Worm (Caenorhabditis elegans) whole organism, L4/young adult: ENCODE measurements around the gene nhr-270.
"Not testable (repeated sequence)": the region's sequence is repeated elsewhere in the genome, so short reads cannot be mapped to it uniquely, and the experiment has no call there.

Experiments
- W03F9.2 ChIP-seq: fragments of 150-350 bp; optimal IDR thresholded peaks from 2 replicates; lab custom pipeline; 2014; ENCODE audit warnings: missing biosample characterization, missing genetic modification characterization
- dao-5 ChIP-seq: sonication (generic microtip); optimal IDR thresholded peaks from 2 replicates; lab custom pipeline; 2016; ENCODE audit warnings: missing genotype, missing genetic modification characterization, moderate library complexity, missing compliant biosample characterization
- him-1 ChIP-seq: sonication (generic microtip); optimal IDR thresholded peaks from 2 replicates; lab custom pipeline; 2016; ENCODE audit warnings: missing genotype, missing genetic modification reagents, missing genetic modification characterization, missing compliant biosample characterization

The nhr-270 gene

DNA sequence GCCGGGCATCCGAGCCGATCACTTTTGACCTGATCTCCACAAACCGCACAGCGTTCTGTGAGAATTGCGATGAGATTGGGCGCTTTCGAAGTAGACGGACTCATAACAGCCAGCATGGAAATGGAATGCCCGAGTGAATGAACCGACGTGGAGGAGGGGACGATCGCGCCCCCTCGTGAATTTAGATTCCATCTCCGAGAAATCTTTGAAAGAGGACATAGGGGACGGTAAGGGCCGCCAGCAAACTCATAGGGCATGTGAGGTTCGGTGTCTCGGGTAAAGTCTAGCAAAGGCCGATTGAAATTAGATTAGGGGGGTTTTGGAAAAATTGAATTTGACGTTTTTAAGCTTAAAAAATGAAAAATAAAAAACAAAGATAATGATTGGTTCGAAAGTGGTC is at the start of gene nhr-270:
nhr-270 (minus strand) TSS at position 257 of the 400 bp plus-strand sequence.
- TF ChIP-seq dao-5 (tag; lab: Kevin White, UChicago) (no peak), W03F9.2 (tag; lab: Kevin White, UChicago) (no peak), him-1 (tag; lab: Kevin White, UChicago) (no peak)

DNA sequence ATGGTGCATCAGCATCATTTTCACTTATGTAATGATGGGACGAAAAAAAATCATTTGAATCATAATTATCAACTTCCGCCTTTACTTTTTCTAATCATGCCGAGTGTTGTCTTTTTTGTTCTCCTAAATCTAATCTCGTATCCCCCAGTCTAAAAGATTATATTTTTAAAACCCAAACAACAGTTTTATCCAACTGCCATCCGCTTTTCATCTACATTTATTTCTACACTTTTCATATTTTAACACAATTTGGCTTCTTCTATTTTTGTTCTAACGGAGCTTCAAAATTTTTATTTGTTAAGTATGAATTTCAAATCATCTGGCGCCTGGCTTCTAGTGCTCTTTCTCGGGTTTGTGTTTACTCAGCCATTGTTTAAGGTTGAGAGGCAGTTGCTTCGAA is 47.6 kb upstream of the nhr-270 start, which contains the start of gene K09C6.3:
K09C6.3 (plus strand) TSS at position 301 of the 400 bp plus-strand sequence.
- TF ChIP-seq W03F9.2 (tag; lab: Kevin White, UChicago), result no peak
- TF ChIP-seq him-1 (tag; lab: Kevin White, UChicago), result no peak
- no peak for TF ChIP-seq dao-5 (tag; lab: Kevin White, UChicago)

DNA sequence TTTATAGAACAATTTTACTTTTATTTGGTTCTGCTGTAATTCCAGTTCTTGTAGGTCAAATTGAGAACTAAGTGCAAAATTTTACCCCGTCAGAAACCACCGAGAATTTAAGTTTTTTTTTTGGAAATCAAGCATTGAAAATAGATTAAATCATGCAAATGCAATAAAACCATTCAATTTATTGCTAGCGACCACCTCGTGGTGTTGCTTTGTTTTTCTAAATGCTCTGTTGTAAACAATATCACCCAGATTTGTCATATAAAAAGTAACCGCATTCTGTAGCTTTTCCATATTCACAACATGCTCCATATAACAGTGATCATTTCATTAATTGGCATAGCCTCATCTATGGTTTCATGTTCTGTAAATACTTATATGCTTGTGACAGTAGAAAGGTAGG is 45.0 kb upstream of the nhr-270 start, which contains the start of gene srbc-12:
srbc-12 (plus strand) TSS at position 301 of the 400 bp plus-strand sequence.
- TF ChIP-seq dao-5 (tag; lab: Kevin White, UChicago) (no peak), him-1 (tag; lab: Kevin White, UChicago) (no peak), W03F9.2 (tag; lab: Kevin White, UChicago) (no peak)

DNA sequence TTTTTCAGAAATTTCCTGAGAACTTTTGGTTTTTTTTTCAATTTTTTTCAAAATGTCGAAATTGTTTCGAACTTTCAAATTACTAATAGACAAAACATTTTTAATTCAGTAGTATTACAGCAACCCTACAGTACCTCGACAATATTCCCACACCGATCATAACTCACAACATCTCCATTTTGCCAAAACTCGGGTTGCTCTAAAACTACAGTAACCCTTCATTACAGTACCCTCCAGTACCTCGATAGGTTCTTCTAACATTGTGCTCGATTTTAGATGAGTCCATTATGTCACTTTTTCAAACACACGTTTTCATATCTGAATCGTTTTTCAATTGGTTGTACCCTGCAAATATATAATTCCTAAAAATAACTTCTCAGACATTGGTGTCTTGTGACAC is 44.5 kb upstream of the nhr-270 start:
- TF ChIP-seq dao-5 (tag; lab: Kevin White, UChicago), result no peak

DNA sequence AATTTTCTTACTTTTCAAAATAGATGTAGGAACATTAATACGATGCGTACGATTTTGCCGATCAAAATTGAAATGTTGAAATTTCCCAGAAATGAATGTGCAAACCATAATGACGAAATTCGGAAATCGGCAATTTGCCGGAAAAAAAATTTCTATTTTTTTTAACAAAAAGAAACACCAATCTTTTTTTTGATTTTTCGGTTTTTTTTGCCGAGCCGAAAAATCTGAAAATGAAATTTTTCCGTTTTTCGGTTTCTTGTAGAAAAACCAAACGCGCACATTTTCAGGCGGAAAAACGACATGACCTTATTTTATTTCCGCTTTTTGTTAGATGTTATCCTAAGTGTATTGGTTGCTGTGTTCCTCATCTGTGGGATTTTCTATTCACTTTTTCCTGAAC is 43.0 kb upstream of the nhr-270 start, which contains the start of gene srbc-13:
srbc-13 (plus strand) TSS at position 301 of the 400 bp plus-strand sequence.
- TF ChIP-seq dao-5 (tag; lab: Kevin White, UChicago) (no peak), W03F9.2 (tag; lab: Kevin White, UChicago) (no peak), him-1 (tag; lab: Kevin White, UChicago) (no peak)

DNA sequence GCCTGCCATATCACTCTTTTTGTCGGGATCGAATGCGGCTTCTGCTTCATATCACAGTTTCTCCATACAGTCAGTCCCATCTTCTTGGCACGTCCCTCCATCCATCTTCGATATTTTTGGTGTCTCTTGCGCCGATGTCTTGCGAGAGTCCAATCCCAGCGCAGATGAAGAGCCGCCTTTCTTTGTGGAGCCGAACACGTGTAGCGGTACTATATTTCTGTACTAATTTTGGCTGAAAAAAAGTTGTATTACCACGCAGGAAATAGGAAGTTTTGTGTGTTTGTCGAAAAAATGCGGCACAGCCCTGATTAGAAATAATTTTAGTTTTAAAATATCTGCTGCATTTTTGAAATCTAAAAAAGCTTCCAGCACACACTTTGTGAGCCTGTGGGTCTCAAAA is 38.6 kb upstream of the nhr-270 start, which contains the start of gene K09C6.8:
K09C6.8 (minus strand) TSS at position 101 of the 400 bp plus-strand sequence.
- not testable (repeated sequence) for TF ChIP-seq dao-5, W03F9.2, him-1 (tag; lab: Kevin White, UChicago)

DNA sequence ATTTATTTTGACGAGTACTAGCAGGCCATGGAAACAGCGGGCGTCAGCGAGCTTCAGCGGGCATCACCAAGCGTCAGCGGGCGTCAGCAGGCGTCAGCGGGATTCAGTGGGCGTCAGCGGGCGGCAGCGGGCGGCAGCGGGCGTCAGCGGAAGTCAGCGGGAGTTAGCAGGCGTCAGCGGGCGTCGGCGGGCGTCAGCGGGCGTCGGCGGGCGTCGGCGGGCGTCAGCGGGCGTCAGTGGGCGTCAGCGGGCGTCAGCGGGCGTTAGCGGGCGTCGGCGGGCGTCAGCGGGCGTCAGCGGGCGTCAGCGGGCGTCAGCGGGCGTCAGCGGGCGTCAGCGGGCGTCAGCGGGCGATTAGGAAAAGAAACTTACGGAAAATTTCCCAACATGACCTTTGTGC is 38.1 kb upstream of the nhr-270 start:
- TF ChIP-seq dao-5 (tag; lab: Kevin White, UChicago), result no peak
- TF ChIP-seq W03F9.2 (tag; lab: Kevin White, UChicago), result no peak
- TF ChIP-seq him-1 (tag; lab: Kevin White, UChicago), result no peak

DNA sequence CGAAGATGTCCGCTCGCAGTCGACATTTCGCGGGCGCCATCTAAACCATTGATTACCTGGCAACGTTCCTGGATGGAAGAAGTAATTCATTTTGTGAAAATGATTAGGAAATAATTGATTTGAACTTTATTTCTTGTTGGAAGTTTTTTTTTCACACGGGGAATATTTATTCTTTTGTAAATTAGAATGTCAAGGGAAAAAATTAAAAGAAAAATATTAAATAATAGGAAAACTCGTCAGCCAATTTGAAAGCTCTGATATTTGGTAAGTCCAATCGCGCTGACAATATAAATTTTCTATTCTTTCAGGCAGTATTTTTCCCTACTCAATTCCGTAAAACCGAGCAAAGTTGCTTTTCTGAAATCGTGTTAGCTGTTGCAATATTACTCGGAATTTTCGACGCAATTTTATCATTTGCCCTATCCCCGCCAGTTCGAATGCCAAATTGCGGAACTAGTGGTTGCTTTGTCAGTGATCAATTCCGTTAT is 34.5 kb upstream of the nhr-270 start, which contains the start of the genes K09C6.7 and K09C6.10:
K09C6.7 (minus strand) TSS at position 101 of the 488 bp plus-strand sequence.
K09C6.10 (plus strand) TSS at position 438 of the 488 bp plus-strand sequence.
- TF ChIP-seq dao-5, W03F9.2, him-1 (tag; lab: Kevin White, UChicago): not testable (repeated sequence)

DNA sequence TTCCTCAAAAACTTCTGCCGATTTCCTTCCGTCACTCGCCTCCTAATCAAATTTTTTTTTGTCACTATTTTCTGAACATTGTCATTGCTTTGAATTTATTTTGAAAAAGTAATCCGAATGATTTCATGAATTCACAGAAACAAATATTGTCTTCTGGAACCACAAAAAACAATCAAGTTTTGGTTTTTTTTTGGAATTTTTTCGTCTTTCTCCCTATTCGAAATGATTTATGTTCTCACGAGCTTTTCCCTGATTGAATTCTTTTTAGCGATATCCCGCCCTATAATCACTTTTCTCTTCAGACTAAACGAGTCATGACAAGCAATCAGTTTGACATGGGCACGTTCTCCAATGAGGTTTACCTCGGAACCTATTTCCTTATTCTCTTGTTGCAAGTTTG is 28.8 kb upstream of the nhr-270 start, which contains the start of gene F41H8.1:
F41H8.1 (plus strand) TSS at position 301 of the 400 bp plus-strand sequence.
- no peak for TF ChIP-seq dao-5 (tag; lab: Kevin White, UChicago)
- TF ChIP-seq him-1 (tag; lab: Kevin White, UChicago), result no peak
- TF ChIP-seq W03F9.2 (tag; lab: Kevin White, UChicago), result no peak

DNA sequence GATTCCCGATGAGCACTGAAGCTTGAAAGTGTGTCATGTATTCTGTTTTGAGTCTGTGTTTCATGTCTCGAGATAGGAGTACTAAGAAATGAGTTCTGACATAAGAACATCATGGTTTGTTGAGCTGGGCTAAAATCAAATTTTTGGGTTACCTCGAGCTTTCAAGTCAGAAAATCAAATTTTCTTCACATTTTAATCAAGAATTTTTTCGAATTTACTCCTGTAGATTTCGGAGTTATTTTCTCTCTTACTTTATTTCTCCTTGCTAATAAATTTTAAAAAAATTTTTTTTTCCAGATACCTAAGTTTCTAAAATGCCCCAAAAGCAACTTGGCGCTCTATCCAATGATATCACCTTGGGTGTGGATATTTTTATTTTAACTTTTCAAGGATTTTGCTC is 21.6 kb upstream of the nhr-270 start, which contains the start of gene F41H8.2:
F41H8.2 (plus strand) TSS at position 301 of the 400 bp plus-strand sequence.
- TF ChIP-seq W03F9.2 (tag; lab: Kevin White, UChicago) (no peak), him-1 (tag; lab: Kevin White, UChicago) (no peak)

DNA sequence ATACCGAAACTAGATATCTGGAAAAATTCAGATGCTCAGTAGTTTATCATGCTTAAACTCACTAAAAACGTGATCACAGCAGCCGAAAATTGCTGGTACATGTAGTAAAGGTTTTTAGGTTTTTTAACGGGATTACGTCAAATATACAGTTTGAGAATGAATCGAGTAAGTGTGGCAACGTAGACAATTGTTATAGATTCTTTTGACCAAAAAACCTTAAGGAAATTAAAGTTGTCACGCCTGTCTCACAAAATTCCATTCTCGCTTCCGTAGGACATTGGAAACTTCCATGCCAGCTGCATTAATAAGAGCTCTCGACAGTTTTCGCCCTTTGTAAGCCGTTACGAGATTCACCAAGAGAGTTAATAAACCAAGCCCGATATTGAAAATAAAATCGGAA is 18.4 kb upstream of the nhr-270 start, which contains the start of gene srx-31:
srx-31 (minus strand) TSS at position 101 of the 400 bp plus-strand sequence.
- TF ChIP-seq him-1, dao-5, W03F9.2 (tag; lab: Kevin White, UChicago): not testable (repeated sequence)

DNA sequence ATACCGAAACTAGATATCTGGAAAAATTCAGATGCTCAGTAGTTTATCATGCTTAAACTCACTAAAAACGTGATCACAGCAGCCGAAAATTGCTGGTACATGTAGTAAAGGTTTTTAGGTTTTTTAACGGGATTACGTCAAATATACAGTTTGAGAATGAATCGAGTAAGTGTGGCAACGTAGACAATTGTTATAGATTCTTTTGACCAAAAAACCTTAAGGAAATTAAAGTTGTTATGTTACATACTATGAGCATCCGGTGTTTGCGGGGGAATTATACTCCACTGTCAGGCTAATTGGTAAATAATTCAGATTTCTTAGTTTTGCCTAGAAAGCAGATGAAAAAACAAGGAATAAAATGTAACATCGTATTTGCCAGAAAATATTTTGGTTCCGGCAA is 16.1 kb upstream of the nhr-270 start, which contains the start of gene srx-32:
srx-32 (minus strand) TSS at position 101 of the 400 bp plus-strand sequence.
- TF ChIP-seq dao-5, him-1, W03F9.2 (tag; lab: Kevin White, UChicago): not testable (repeated sequence)

DNA sequence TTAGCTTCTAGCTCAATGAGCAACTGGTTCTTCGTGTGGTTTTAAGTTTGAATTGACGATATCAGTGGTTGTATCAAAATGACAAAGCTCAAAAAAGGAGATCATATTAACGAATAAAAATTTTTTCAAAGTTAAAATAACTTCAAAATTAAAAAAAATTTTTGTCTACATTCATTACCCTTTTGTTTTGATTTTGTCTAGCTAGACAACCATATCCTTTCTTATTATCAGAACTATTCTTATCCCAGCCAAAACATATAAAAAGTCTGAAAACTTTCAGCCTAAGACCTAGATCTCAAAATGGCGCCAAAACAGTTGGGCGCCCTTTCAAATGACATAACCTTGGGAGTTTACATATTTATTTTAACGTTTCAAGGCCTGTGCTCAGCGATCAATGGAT is 12.6 kb upstream of the nhr-270 start, which contains the start of gene R13D11.1:
R13D11.1 (plus strand) TSS at position 301 of the 400 bp plus-strand sequence.
- TF ChIP-seq dao-5 (tag; lab: Kevin White, UChicago) (no peak), W03F9.2 (tag; lab: Kevin White, UChicago) (no peak), him-1 (tag; lab: Kevin White, UChicago) (no peak)
